Fruit fly (Drosophila melanogaster) whole organism, pupa: Measurements from ENCODE around the gene Yip1d1.

Experiments
- CG10348 ChIP-seq: fragments of 200-800 bp; sonication (Bioruptor generic); IDR thresholded peaks from 2 replicates; pipeline ENCODE4 v1.3.6; 2022; ENCODE audit warnings: missing biosample characterization, missing genetic modification characterization
- CG12605 ChIP-seq: fragments of 200-800 bp; sonication (Bioruptor generic); IDR thresholded peaks from 2 replicates; pipeline ENCODE4 v1.3.6; 2022; ENCODE audit warnings: missing biosample characterization, missing genetic modification characterization
- CG13204 ChIP-seq: fragments of 200-800 bp; sonication (Bioruptor generic); optimal IDR thresholded peaks from 2 replicates; lab custom pipeline; 2018; ENCODE audit warnings: missing biosample characterization, mild to moderate bottlenecking, missing genetic modification characterization, moderate library complexity
- CG14655 ChIP-seq: fragments of 200-800 bp; sonication (Bioruptor generic); optimal IDR thresholded peaks from 3 replicates; lab custom pipeline; 2017; ENCODE audit warnings: mild to moderate bottlenecking, missing biosample characterization, missing genetic modification reagents, missing genetic modification characterization
- CG15710 ChIP-seq: fragments of 200-800 bp; sonication (Bioruptor generic); optimal IDR thresholded peaks from 2 replicates; lab custom pipeline; 2018; ENCODE audit warnings: missing biosample characterization, mild to moderate bottlenecking, missing genetic modification characterization, moderate library complexity
- CG17806 ChIP-seq: fragments of 200-800 bp; sonication (Bioruptor generic); optimal IDR thresholded peaks from 2 replicates; lab custom pipeline; 2018; ENCODE audit warnings: missing biosample characterization, mild to moderate bottlenecking, missing genetic modification characterization, moderate library complexity
- CG32121 ChIP-seq: fragments of 200-800 bp; sonication (Bioruptor generic); IDR thresholded peaks from 2 replicates; pipeline ENCODE4 v1.3.6; 2022; ENCODE audit warnings: missing biosample characterization, missing genetic modification characterization
- CG34367 ChIP-seq: fragments of 200-800 bp; sonication (Bioruptor generic); optimal IDR thresholded peaks from 2 replicates; lab custom pipeline; 2018; ENCODE audit warnings: missing biosample characterization, mild to moderate bottlenecking, missing genetic modification characterization
- CG4496 ChIP-seq: fragments of 200-800 bp; sonication (Bioruptor generic); IDR thresholded peaks from 3 replicates; pipeline ENCODE4 v1.3.6; 2022; ENCODE audit warnings: missing biosample characterization, missing genetic modification characterization
- CG8159 ChIP-seq: fragments of 200-800 bp; sonication (Bioruptor generic); optimal IDR thresholded peaks from 3 replicates; lab custom pipeline; 2018; ENCODE audit warnings: missing biosample characterization, mild to moderate bottlenecking, missing genetic modification characterization, moderate library complexity
- CG8301 ChIP-seq: fragments of 200-800 bp; sonication (Bioruptor generic); optimal IDR thresholded peaks from 2 replicates; lab custom pipeline; 2018; ENCODE audit warnings: missing biosample characterization, mild to moderate bottlenecking, missing genetic modification characterization
- CG9948 ChIP-seq: fragments of 200-800 bp; sonication (Bioruptor generic); optimal IDR thresholded peaks from 2 replicates; lab custom pipeline; 2018; ENCODE audit warnings: missing biosample characterization, mild to moderate bottlenecking, missing genetic modification characterization, moderate library complexity
- D1 ChIP-seq: fragments of 200-800 bp; sonication (Bioruptor generic); optimal IDR thresholded peaks from 2 replicates; lab custom pipeline; 2018; ENCODE audit warnings: missing biosample characterization, mild to moderate bottlenecking, missing genetic modification characterization, moderate library complexity
- EcR ChIP-seq: fragments of 200-800 bp; sonication (Bioruptor generic); optimal IDR thresholded peaks from 3 replicates; lab custom pipeline; 2019; ENCODE audit warnings: missing biosample characterization, missing genetic modification characterization, mild to moderate bottlenecking, moderate library complexity, missing genetic modification reagents
- Ets98B ChIP-seq: fragments of 200-800 bp; sonication (Bioruptor generic); IDR thresholded peaks from 2 replicates; pipeline ENCODE4 v1.3.6; 2022; ENCODE audit warnings: missing biosample characterization, missing genetic modification characterization
- Pif1A ChIP-seq: fragments of 200-800 bp; sonication (Bioruptor generic); optimal IDR thresholded peaks from 3 replicates; lab custom pipeline; 2016; ENCODE audit warnings: missing biosample characterization, missing genetic modification characterization
- Pif1B ChIP-seq: fragments of 200-800 bp; sonication (Bioruptor generic); optimal IDR thresholded peaks from 3 replicates; lab custom pipeline; 2016; ENCODE audit warnings: missing biosample characterization, missing genetic modification characterization
- Snoo ChIP-seq: fragments of 200-800 bp; sonication (Bioruptor generic); optimal IDR thresholded peaks from 3 replicates; lab custom pipeline; 2017; ENCODE audit warnings: missing biosample characterization, mild to moderate bottlenecking, missing genetic modification characterization, inconsistent platforms
- fd96Ca ChIP-seq: fragments of 200-800 bp; sonication (Bioruptor generic); IDR thresholded peaks from 3 replicates; pipeline ENCODE4 v1.3.6; 2022; ENCODE audit warnings: missing biosample characterization, missing genetic modification characterization
- gl ChIP-seq: fragments of 200-800 bp; sonication (Bioruptor generic); optimal IDR thresholded peaks from 2 replicates; lab custom pipeline; 2018; ENCODE audit warnings: missing biosample characterization, mild to moderate bottlenecking, missing genetic modification characterization
- rn ChIP-seq: fragments of 200-800 bp; sonication (Bioruptor generic); IDR thresholded peaks from 2 replicates; pipeline ENCODE4 v1.3.6; 2022; ENCODE audit warnings: missing biosample characterization, missing genetic modification characterization

Yip1d1 gene

dm6 chr2L:12975367-12975655 lies 25.1 kb downstream of the Yip1d1 start:
- TF ChIP-seq CG10348 (GFP tag; lab: Robert Waterston, UW) (no peak), Ets98B (GFP tag; lab: Robert Waterston, UW) (no peak), CG8301 (tag; lab: Kevin White, UChicago) (no peak), CG4496 (GFP tag; lab: Robert Waterston, UW) (no peak), gl (no peak), CG8159 (tag; lab: Kevin White, UChicago) (no peak), Snoo (tag; lab: Kevin White, UChicago) (no peak), CG12605 (no peak), EcR (GFP tag; lab: Kevin White, UChicago) (no peak), CG17806 (no peak), fd96Ca (no peak), CG9948 (tag; lab: Kevin White, UChicago) (no peak), D1 (no peak), Pif1A (GFP tag; lab: Kevin White, UChicago) (no peak), CG13204 (GFP tag; lab: Kevin White, UChicago) (no peak)

- TF ChIP-seq CG17806 (no peak), Pif1A (GFP tag; lab: Kevin White, UChicago) (no peak), fd96Ca (no peak), CG4496 (GFP tag; lab: Robert Waterston, UW) (no peak), rn (no peak), Pif1B (GFP tag; lab: Kevin White, UChicago) (no peak), CG15710 (tag; lab: Kevin White, UChicago) (no peak), CG9948 (tag; lab: Kevin White, UChicago) (no peak), Ets98B (GFP tag; lab: Robert Waterston, UW) (no peak), CG10348 (GFP tag; lab: Robert Waterston, UW) (no peak), CG14655 (no peak), EcR (GFP tag; lab: Kevin White, UChicago) (no peak), CG32121 (GFP tag; lab: Robert Waterston, UW) (no peak)
Observed at dm6 chr2L:12974562-12975366, 25.7 kb downstream of the Yip1d1 start.

dm6 chr2L:12974045-12974539 lies 26.3 kb downstream of the Yip1d1 start, which contains the start of gene Vha68-2:
Vha68-2 (plus strand) TSS chr2L:12974322.
- TF ChIP-seq rn = no peak
- no peak for TF ChIP-seq CG8301 (tag; lab: Kevin White, UChicago)
- TF ChIP-seq CG34367 (tag; lab: Kevin White, UChicago) = peak; percentile 38
- peak; percentile 73 for TF ChIP-seq CG4496 (GFP tag; lab: Robert Waterston, UW)
- peak; percentile 61 for TF ChIP-seq CG12605
- peak; percentile 51; the same call in 1 of the 3 replicates for TF ChIP-seq fd96Ca
- no peak for TF ChIP-seq CG10348 (GFP tag; lab: Robert Waterston, UW)
- TF ChIP-seq Pif1B (GFP tag; lab: Kevin White, UChicago) = no peak
- peak; percentile 40 for TF ChIP-seq CG15710 (tag; lab: Kevin White, UChicago)
- peak; percentile 25; the same call in 1 of the 2 replicates for TF ChIP-seq Ets98B (GFP tag; lab: Robert Waterston, UW)
- TF ChIP-seq Pif1A (GFP tag; lab: Kevin White, UChicago) = no peak
- peak; percentile 55 for TF ChIP-seq D1
- TF ChIP-seq Snoo (tag; lab: Kevin White, UChicago) = peak; percentile 73
- peak; percentile 52; the same call in 1 of the 2 replicates for TF ChIP-seq CG32121 (GFP tag; lab: Robert Waterston, UW)
- TF ChIP-seq, all 21 proteins: peak for 9

dm6 chr2L:12969569-12969968 lies 30.9 kb downstream of the Yip1d1 start:
- TF ChIP-seq CG8301 (tag; lab: Kevin White, UChicago) = no peak
- no peak for TF ChIP-seq fd96Ca
- no peak for TF ChIP-seq Pif1A (GFP tag; lab: Kevin White, UChicago)

dm6 chr2L:12966290-12966689 lies 34.1 kb downstream of the Yip1d1 start, which contains the start of gene CG16800:
CG16800 (plus strand) TSS chr2L:12966590.
- TF ChIP-seq Pif1B (GFP tag; lab: Kevin White, UChicago) (no peak), D1 (no peak), CG4496 (GFP tag; lab: Robert Waterston, UW) (no peak), CG8301 (tag; lab: Kevin White, UChicago) (no peak), CG12605 (no peak), rn (no peak), Snoo (tag; lab: Kevin White, UChicago) (no peak), CG10348 (GFP tag; lab: Robert Waterston, UW) (no peak), CG8159 (tag; lab: Kevin White, UChicago) (no peak), CG32121 (GFP tag; lab: Robert Waterston, UW) (no peak), CG14655 (no peak), CG17806 (no peak)

- TF ChIP-seq fd96Ca (no peak), CG14655 (no peak), CG8159 (tag; lab: Kevin White, UChicago) (no peak), Ets98B (GFP tag; lab: Robert Waterston, UW) (no peak), CG15710 (tag; lab: Kevin White, UChicago) (no peak), EcR (GFP tag; lab: Kevin White, UChicago) (no peak), rn (no peak), gl (no peak)
Observed at dm6 chr2L:12950682-12951081, 49.8 kb downstream of the Yip1d1 start.
